Worm (Caenorhabditis elegans) whole organism, late embryonic: ENCODE data around the gene T05C3.6.

Source experiments
- C38D4.7 ChIP-seq: fragments of 200-800 bp; sonication (Bioruptor generic); optimal IDR thresholded peaks from 2 replicates; lab custom pipeline; 2018; ENCODE audit warnings: mild to moderate bottlenecking, missing genetic modification characterization, moderate library complexity, missing compliant biosample characterization
- F13H6.1 ChIP-seq: sonication (generic microtip); optimal IDR thresholded peaks from 2 replicates; lab custom pipeline; 2016; ENCODE audit warnings: missing genetic modification characterization, missing compliant biosample characterization
- K02D7.2 ChIP-seq: sonication (generic microtip); optimal IDR thresholded peaks from 2 replicates; lab custom pipeline; 2017; ENCODE audit warnings: mild to moderate bottlenecking, missing genetic modification characterization, missing compliant biosample characterization
- K09A11.1 ChIP-seq: sonication (generic microtip); optimal IDR thresholded peaks from 2 replicates; lab custom pipeline; 2017; ENCODE audit warnings: antibody characterized with exemption, mild to moderate bottlenecking, missing genetic modification characterization, missing compliant biosample characterization; ENCODE audit not compliant: insufficient read depth
- Y22D7AL.16 ChIP-seq: sonication (generic microtip); optimal IDR thresholded peaks from 2 replicates; lab custom pipeline; 2016; ENCODE audit warnings: missing genetic modification characterization, missing compliant biosample characterization
- ahr-1 ChIP-seq: sonication (generic microtip); optimal IDR thresholded peaks from 2 replicates; lab custom pipeline; 2016; ENCODE audit warnings: missing genetic modification characterization, missing compliant biosample characterization
- ama-1 ChIP-seq: fragments of 150-350 bp; optimal IDR thresholded peaks from 2 replicates; lab custom pipeline; 2014
- ceh-14 ChIP-seq: sonication (generic microtip); optimal IDR thresholded peaks from 2 replicates; lab custom pipeline; 2016; ENCODE audit warnings: missing genotype, missing genetic modification characterization, missing compliant biosample characterization
- ceh-18 ChIP-seq: sonication (generic microtip); optimal IDR thresholded peaks from 2 replicates; lab custom pipeline; 2016; ENCODE audit warnings: missing genetic modification characterization, missing compliant biosample characterization
- ceh-2 ChIP-seq: sonication (generic microtip); optimal IDR thresholded peaks from 2 replicates; lab custom pipeline; 2016; ENCODE audit warnings: missing genotype, missing genetic modification characterization, missing compliant biosample characterization
- ceh-24 ChIP-seq: sonication (generic microtip); optimal IDR thresholded peaks from 2 replicates; lab custom pipeline; 2016; ENCODE audit warnings: mild to moderate bottlenecking, missing genetic modification characterization, missing compliant biosample characterization
- ceh-30 ChIP-seq: fragments of 150-350 bp; optimal IDR thresholded peaks from 2 replicates; lab custom pipeline; 2014; ENCODE audit warnings: missing biosample characterization, missing genetic modification characterization
- ceh-45 ChIP-seq: fragments of 200-800 bp; sonication (Bioruptor generic); IDR thresholded peaks from 2 replicates; pipeline ENCODE4 v1.3.6; 2022; ENCODE audit warnings: missing genetic modification reagents, missing genetic modification characterization, missing compliant biosample characterization
- ceh-48 ChIP-seq: sonication (generic microtip); optimal IDR thresholded peaks from 2 replicates; lab custom pipeline; 2016; ENCODE audit warnings: missing genetic modification characterization, inconsistent platforms, missing compliant biosample characterization
- ceh-6 ChIP-seq: fragments of 200-800 bp; sonication (Bioruptor generic); optimal IDR thresholded peaks from 2 replicates; lab custom pipeline; 2018; ENCODE audit warnings: mild to moderate bottlenecking, missing genetic modification characterization, missing compliant biosample characterization
- ceh-9 ChIP-seq: sonication (generic microtip); optimal IDR thresholded peaks from 2 replicates; lab custom pipeline; 2016; ENCODE audit warnings: mild to moderate bottlenecking, missing genetic modification characterization, inconsistent platforms, missing compliant biosample characterization
- che-1 ChIP-seq: sonication (generic microtip); optimal IDR thresholded peaks from 2 replicates; lab custom pipeline; 2016; ENCODE audit warnings: mild to moderate bottlenecking, missing genetic modification characterization, missing compliant biosample characterization
- dmd-4 ChIP-seq: sonication (generic microtip); optimal IDR thresholded peaks from 2 replicates; lab custom pipeline; 2016; ENCODE audit warnings: borderline replicate concordance, missing genetic modification characterization, missing compliant biosample characterization
- dve-1 ChIP-seq: sonication (generic microtip); optimal IDR thresholded peaks from 2 replicates; lab custom pipeline; 2017; ENCODE audit warnings: antibody characterized with exemption, mild to moderate bottlenecking, missing genetic modification characterization, missing compliant biosample characterization
- elt-2 ChIP-seq: sonication (generic microtip); optimal IDR thresholded peaks from 2 replicates; lab custom pipeline; 2016; ENCODE audit warnings: missing genetic modification reagents, missing genetic modification characterization, missing compliant biosample characterization
- fax-1 ChIP-seq: sonication (generic microtip); optimal IDR thresholded peaks from 2 replicates; lab custom pipeline; 2016; ENCODE audit warnings: missing genotype, missing genetic modification characterization, missing compliant biosample characterization
- fkh-10 ChIP-seq: fragments of 150-350 bp; optimal IDR thresholded peaks from 2 replicates; lab custom pipeline; 2014; ENCODE audit warnings: missing biosample characterization, missing genetic modification reagents, missing genetic modification characterization
- fkh-6 ChIP-seq: sonication (generic microtip); optimal IDR thresholded peaks from 2 replicates; lab custom pipeline; 2016; ENCODE audit warnings: missing genetic modification characterization, missing compliant biosample characterization
- hlh-13 ChIP-seq: fragments of 200-800 bp; sonication (Bioruptor generic); optimal IDR thresholded peaks from 2 replicates; lab custom pipeline; 2018; ENCODE audit warnings: mild to moderate bottlenecking, missing genetic modification characterization, missing compliant biosample characterization
- hlh-15 ChIP-seq: sonication (generic microtip); optimal IDR thresholded peaks from 2 replicates; lab custom pipeline; 2016; ENCODE audit warnings: missing genetic modification characterization, missing compliant biosample characterization
- hlh-30 ChIP-seq: sonication (generic microtip); optimal IDR thresholded peaks from 2 replicates; lab custom pipeline; 2017; ENCODE audit warnings: antibody characterized with exemption, missing genetic modification characterization, missing compliant biosample characterization; ENCODE audit not compliant: insufficient read depth
- hlh-6 ChIP-seq: sonication (generic microtip); optimal IDR thresholded peaks from 2 replicates; lab custom pipeline; 2016; ENCODE audit warnings: missing genotype, missing genetic modification characterization, missing compliant biosample characterization
- lin-11 ChIP-seq: fragments of 200-800 bp; sonication (Bioruptor generic); optimal IDR thresholded peaks from 2 replicates; lab custom pipeline; 2018; ENCODE audit warnings: mild to moderate bottlenecking, missing genetic modification characterization, missing compliant biosample characterization
- madf-2 ChIP-seq: sonication (generic microtip); optimal IDR thresholded peaks from 2 replicates; lab custom pipeline; 2017; ENCODE audit warnings: missing genetic modification characterization, missing compliant biosample characterization
- mec-3 ChIP-seq: sonication (generic microtip); optimal IDR thresholded peaks from 2 replicates; lab custom pipeline; 2016; ENCODE audit warnings: borderline replicate concordance, missing genetic modification characterization, missing compliant biosample characterization
- nfya-1 ChIP-seq: sonication (generic microtip); optimal IDR thresholded peaks from 2 replicates; lab custom pipeline; 2017; ENCODE audit warnings: missing genetic modification characterization, mild to moderate bottlenecking, missing compliant biosample characterization, antibody characterized with exemption, moderate library complexity
- nhr-11 ChIP-seq: fragments of 150-350 bp; optimal IDR thresholded peaks from 2 replicates; lab custom pipeline; 2014; ENCODE audit warnings: missing biosample characterization, missing genetic modification characterization
- npax-4 ChIP-seq: sonication (generic microtip); optimal IDR thresholded peaks from 2 replicates; lab custom pipeline; 2016; ENCODE audit warnings: missing genetic modification characterization, missing compliant biosample characterization
- pag-3 ChIP-seq: sonication (generic microtip); optimal IDR thresholded peaks from 2 replicates; lab custom pipeline; 2016; ENCODE audit warnings: missing compliant biosample characterization, missing genetic modification characterization, borderline replicate concordance
- pat-9 ChIP-seq: fragments of 200-800 bp; sonication (Bioruptor generic); optimal IDR thresholded peaks from 2 replicates; lab custom pipeline; 2018; ENCODE audit warnings: mild to moderate bottlenecking, missing genetic modification characterization, moderate library complexity, missing compliant biosample characterization
- pax-1 ChIP-seq: fragments of 150-350 bp; optimal IDR thresholded peaks from 2 replicates; lab custom pipeline; 2014; ENCODE audit warnings: missing biosample characterization, missing genetic modification characterization
- pha-4 ChIP-seq: fragments of 150-350 bp; optimal IDR thresholded peaks from 2 replicates; lab custom pipeline; 2018; ENCODE audit warnings: missing biosample characterization, missing genetic modification reagents, missing genetic modification characterization
- pqm-1 ChIP-seq: sonication (generic microtip); optimal IDR thresholded peaks from 2 replicates; lab custom pipeline; 2016; ENCODE audit warnings: missing genetic modification characterization, missing compliant biosample characterization
- pros-1 ChIP-seq: fragments of 150-350 bp; optimal IDR thresholded peaks from 2 replicates; lab custom pipeline; 2014; ENCODE audit warnings: missing biosample characterization, missing genetic modification reagents, missing genetic modification characterization
- ref-2 ChIP-seq: sonication (generic microtip); optimal IDR thresholded peaks from 2 replicates; lab custom pipeline; 2016; ENCODE audit warnings: missing genetic modification characterization, missing compliant biosample characterization
- rnt-1 ChIP-seq: sonication (generic microtip); optimal IDR thresholded peaks from 2 replicates; lab custom pipeline; 2016; ENCODE audit warnings: missing genetic modification characterization, missing compliant biosample characterization
- sdc-2 ChIP-seq: sonication (generic microtip); optimal IDR thresholded peaks from 2 replicates; lab custom pipeline; 2016; ENCODE audit warnings: missing genotype, missing genetic modification characterization, missing compliant biosample characterization
- sox-4 ChIP-seq: sonication (generic microtip); optimal IDR thresholded peaks from 2 replicates; lab custom pipeline; 2017; ENCODE audit warnings: mild to moderate bottlenecking, missing genetic modification characterization, inconsistent platforms, missing compliant biosample characterization
- tbx-7 ChIP-seq: sonication (generic microtip); optimal IDR thresholded peaks from 2 replicates; lab custom pipeline; 2016; ENCODE audit warnings: missing genotype, missing genetic modification characterization, missing compliant biosample characterization
- unc-42 ChIP-seq: sonication (generic microtip); optimal IDR thresholded peaks from 2 replicates; lab custom pipeline; 2016; ENCODE audit warnings: missing genotype, missing genetic modification characterization, missing compliant biosample characterization
- unc-55 ChIP-seq: sonication (generic microtip); optimal IDR thresholded peaks from 2 replicates; lab custom pipeline; 2017; ENCODE audit warnings: missing biosample characterization, missing genetic modification reagents, missing genetic modification characterization
- unc-86 ChIP-seq: sonication (generic microtip); optimal IDR thresholded peaks from 2 replicates; lab custom pipeline; 2016; ENCODE audit warnings: missing genetic modification characterization, missing compliant biosample characterization

The T05C3.6 gene

ce11 chrV:5490205-5490604, at the start of gene T05C3.6:
Gene T05C3.6, plus strand, starts transcription at chrV:5490445.
- TF ChIP-seq che-1 (no peak), unc-55 (GFP tag; lab: Kevin White, UChicago) (no peak), mec-3 (tag; lab: Kevin White, UChicago) (no peak), ceh-45 (GFP tag; lab: Robert Waterston, UW) (no peak), dve-1 (no peak), sdc-2 (tag; lab: Kevin White, UChicago) (no peak), K02D7.2 (tag; lab: Kevin White, UChicago) (no peak), ceh-9 (tag; lab: Kevin White, UChicago) (no peak), ceh-18 (tag; lab: Kevin White, UChicago) (no peak), ceh-14 (tag; lab: Kevin White, UChicago) (no peak), ceh-24 (no peak), unc-86 (no peak), pros-1 (tag; lab: Kevin White, UChicago) (no peak), nfya-1 (no peak), hlh-30 (no peak), hlh-6 (tag; lab: Kevin White, UChicago) (no peak), ceh-30 (tag; lab: Kevin White, UChicago) (no peak), dmd-4 (tag; lab: Kevin White, UChicago) (no peak), hlh-13 (no peak)

- TF ChIP-seq hlh-15 (no peak), pax-1 (tag; lab: Kevin White, UChicago) (no peak), elt-2 (no peak), ama-1 (lab: Kevin White, UChicago) (no peak), ahr-1 (tag; lab: Kevin White, UChicago) (no peak), unc-55 (GFP tag; lab: Kevin White, UChicago) (no peak), hlh-6 (tag; lab: Kevin White, UChicago) (no peak), pag-3 (tag; lab: Kevin White, UChicago) (no peak), che-1 (no peak)
Observed at ce11 chrV:5442366-5442765, 47.9 kb upstream of the T05C3.6 start.

ce11 chrV:5444037-5444436, 46.2 kb upstream of the T05C3.6 start:
- no peak for TF ChIP-seq pha-4 (tag; lab: Kevin White, UChicago)
- TF ChIP-seq unc-55 (GFP tag; lab: Kevin White, UChicago): no peak
- no peak for TF ChIP-seq nhr-11
- no peak for TF ChIP-seq ceh-6 (GFP tag; lab: Kevin White, UChicago)
- no peak for TF ChIP-seq pqm-1
- no peak for TF ChIP-seq madf-2 (tag; lab: Kevin White, UChicago)
- TF ChIP-seq sox-4 (tag; lab: Kevin White, UChicago): no peak
- no peak for TF ChIP-seq unc-86
- TF ChIP-seq dmd-4 (tag; lab: Kevin White, UChicago): no peak
- TF ChIP-seq tbx-7: no peak
- TF ChIP-seq ceh-48: no peak
- TF ChIP-seq K02D7.2 (tag; lab: Kevin White, UChicago): no peak
- TF ChIP-seq ref-2 (tag; lab: Kevin White, UChicago): no peak
- TF ChIP-seq ceh-45 (GFP tag; lab: Robert Waterston, UW): no peak

- TF ChIP-seq sox-4 (tag; lab: Kevin White, UChicago): no peak
- TF ChIP-seq unc-55 (GFP tag; lab: Kevin White, UChicago): no peak
- no peak for TF ChIP-seq ceh-9 (tag; lab: Kevin White, UChicago)
- TF ChIP-seq fkh-10 (GFP tag; lab: Kevin White, UChicago): no peak
- no peak for TF ChIP-seq unc-42
- no peak for TF ChIP-seq ceh-14 (tag; lab: Kevin White, UChicago)
- TF ChIP-seq pqm-1: no peak
- TF ChIP-seq lin-11 (tag; lab: Kevin White, UChicago): no peak
- no peak for TF ChIP-seq pha-4 (tag; lab: Kevin White, UChicago)
- TF ChIP-seq Y22D7AL.16 (tag; lab: Kevin White, UChicago): no peak
- no peak for TF ChIP-seq npax-4 (tag; lab: Kevin White, UChicago)
- no peak for TF ChIP-seq fax-1 (tag; lab: Kevin White, UChicago)
- no peak for TF ChIP-seq K09A11.1 (tag; lab: Kevin White, UChicago)
- no peak for TF ChIP-seq pat-9 (tag; lab: Kevin White, UChicago)
- no peak for TF ChIP-seq F13H6.1 (tag; lab: Kevin White, UChicago)
- no peak for TF ChIP-seq ceh-2 (tag; lab: Kevin White, UChicago)
- no peak for TF ChIP-seq elt-2
- no peak for TF ChIP-seq fkh-6 (tag; lab: Kevin White, UChicago)
- no peak for TF ChIP-seq C38D4.7 (GFP tag; lab: Kevin White, UChicago)
- no peak for TF ChIP-seq rnt-1 (tag; lab: Kevin White, UChicago)
Observed at ce11 chrV:5445839-5446238, 44.4 kb upstream of the T05C3.6 start, which contains the start of gene F08F3.1. Gene F08F3.1, plus strand, starts transcription at chrV:5446139.
